Worm (Caenorhabditis elegans): ENCODE results near the gene grl-12.
A peak's percentile ranks its signal among the peaks of the same experiment; 100 is the strongest.

grl-12 gene

DNA sequence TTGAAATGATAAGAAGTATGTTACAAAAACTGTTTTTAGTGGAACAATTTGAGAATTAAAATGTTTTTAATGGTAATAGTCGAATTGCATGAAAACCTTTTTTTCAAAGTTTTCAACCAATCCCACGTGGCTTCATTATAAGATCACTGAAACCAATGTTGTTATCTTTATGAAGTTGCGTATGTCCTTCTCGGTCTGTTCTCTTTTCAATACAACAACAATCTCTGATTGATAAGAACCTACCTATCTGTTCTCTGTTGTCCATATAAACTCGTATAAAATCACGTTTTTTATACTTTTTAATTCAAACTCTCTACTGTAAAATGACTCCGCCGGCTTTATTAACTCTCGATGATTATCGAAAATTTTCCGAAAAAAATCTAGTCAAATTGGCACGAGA, 33.5 kb downstream of the grl-12 start, which contains the start of gene F41E6.5 (continued):
- TF ChIP-seq ama-1 (optimal IDR thresholded peaks at IDR 0.05), result no peak
- no peak for TF ChIP-seq ceh-28 (tag; optimal IDR thresholded peaks at IDR 0.05)
- TF ChIP-seq ceh-82 (tag; optimal IDR thresholded peaks at IDR 0.05), result no peak
- no peak for TF ChIP-seq ceh-62 (tag; optimal IDR thresholded peaks at IDR 0.05)
- TF ChIP-seq nhr-102 (tag; optimal IDR thresholded peaks at IDR 0.05), result no peak
- TF ChIP-seq snpc-4 (tag; optimal IDR thresholded peaks at IDR 0.05), result no peak
- no peak for TF ChIP-seq Y75B8A.6 (GFP tag; IDR thresholded peaks at IDR 0.05)
- peak; percentile 54 for TF ChIP-seq pqm-1 (tag; optimal IDR thresholded peaks at IDR 0.05)
- no peak for TF ChIP-seq mep-1 (tag; optimal IDR thresholded peaks at IDR 0.05)
- TF ChIP-seq snpc-1.2 (GFP tag; IDR thresholded peaks at IDR 0.05), result no peak
- peak; percentile 65 for TF ChIP-seq dmd-6 (GFP tag; IDR thresholded peaks at IDR 0.05)
- no peak for TF ChIP-seq attf-4 (tag; optimal IDR thresholded peaks at IDR 0.05)
- TF ChIP-seq jun-1 (tag; optimal IDR thresholded peaks at IDR 0.05), result no peak
- TF ChIP-seq nhr-25 (tag; optimal IDR thresholded peaks at IDR 0.05; ENCODE audit: borderline replicate concordance, insufficient read depth), result no peak
- TF ChIP-seq set-16 (GFP tag; IDR thresholded peaks at IDR 0.05), result no peak
- TF ChIP-seq vab-7 (GFP tag; IDR thresholded peaks at IDR 0.05), result no peak
- no peak for TF ChIP-seq dpl-1 (GFP tag; optimal IDR thresholded peaks at IDR 0.05)
- TF ChIP-seq daf-16 (GFP tag; optimal IDR thresholded peaks at IDR 0.05), result no peak
- TF ChIP-seq daf-16 (tag; optimal IDR thresholded peaks at IDR 0.05), result peak; percentile 90
- TF ChIP-seq lir-3 (tag; optimal IDR thresholded peaks at IDR 0.05), result no peak
- TF ChIP-seq spr-1 (tag; optimal IDR thresholded peaks at IDR 0.05), result no peak
- TF ChIP-seq hif-1 (tag; optimal IDR thresholded peaks at IDR 0.05), result peak in 1 of 2 experiments; percentile 18
- no peak for TF ChIP-seq daf-19 (GFP tag; conservative IDR thresholded peaks at IDR 0.05)
- peak; percentile 48 for TF ChIP-seq hlh-30 (tag; optimal IDR thresholded peaks at IDR 0.05; ENCODE audit: insufficient read depth)
- TF ChIP-seq T20F7.1 (GFP tag; optimal IDR thresholded peaks at IDR 0.05), result no peak
- no peak for TF ChIP-seq lsy-2 (tag; optimal IDR thresholded peaks at IDR 0.05)
- no peak for TF ChIP-seq aha-1 (tag)
- no peak for TF ChIP-seq daf-8 (GFP tag; IDR thresholded peaks at IDR 0.05)
- TF ChIP-seq nhr-48 (tag; optimal IDR thresholded peaks at IDR 0.05), result no peak
- no peak for TF ChIP-seq tag-97 (GFP tag; IDR thresholded peaks at IDR 0.05)
- TF ChIP-seq pha-4 (GFP tag; IDR thresholded peaks at IDR 0.05), result no peak
- no peak for TF ChIP-seq pha-4 (tag; optimal IDR thresholded peaks at IDR 0.05)

DNA sequence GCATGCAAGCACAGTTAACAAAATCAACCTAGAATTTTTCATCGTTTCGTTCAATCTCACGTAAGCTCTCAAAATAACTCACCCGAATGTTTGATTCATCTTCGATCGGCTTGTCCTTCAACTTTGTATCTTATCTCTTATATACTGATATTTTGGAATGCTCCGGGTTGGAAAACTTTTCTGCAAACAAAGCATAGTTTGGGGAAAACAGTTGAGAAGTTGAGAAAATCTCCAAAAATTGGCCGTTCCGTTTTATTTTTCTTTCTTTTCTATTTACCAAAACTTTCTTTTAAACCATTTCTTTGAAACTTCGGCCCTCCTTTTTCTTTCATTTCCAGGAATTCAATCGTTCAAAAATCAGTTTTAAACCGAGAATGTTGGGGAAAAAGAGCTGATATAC, 34.2 kb downstream of the grl-12 start, which contains the start of gene F41E6.15:
Gene F41E6.15 (minus strand): TSS at position 101 of the 400 bp plus-strand sequence.
- TF ChIP-seq aha-1 (tag) (peak; percentile 4), skn-1 (tag; optimal IDR thresholded peaks at IDR 0.05) (no peak)

- TF ChIP-seq dmd-6 (GFP tag; IDR thresholded peaks at IDR 0.05), result no peak
- TF ChIP-seq unc-130 (GFP tag; optimal IDR thresholded peaks at IDR 0.05), result no peak
- no peak for TF ChIP-seq lim-7 (GFP tag; IDR thresholded peaks at IDR 0.05)
- TF ChIP-seq hlh-30 (tag; optimal IDR thresholded peaks at IDR 0.05; ENCODE audit: insufficient read depth), result no peak
- no peak for TF ChIP-seq dpl-1 (GFP tag; optimal IDR thresholded peaks at IDR 0.05)
- TF ChIP-seq Y75B8A.6 (GFP tag; IDR thresholded peaks at IDR 0.05), result no peak
- no peak for TF ChIP-seq egl-27 (tag; optimal IDR thresholded peaks at IDR 0.05)
- no peak for TF ChIP-seq daf-16 (GFP tag; optimal IDR thresholded peaks at IDR 0.05)
- no peak for TF ChIP-seq daf-16 (tag; optimal IDR thresholded peaks at IDR 0.05)
- TF ChIP-seq ceh-62 (tag; optimal IDR thresholded peaks at IDR 0.05), result no peak
- no peak for TF ChIP-seq aha-1 (tag)
- no peak for TF ChIP-seq dmd-9 (GFP tag; IDR thresholded peaks at IDR 0.05)
- no peak for TF ChIP-seq cey-2 (tag; optimal IDR thresholded peaks at IDR 0.05; ENCODE audit: borderline replicate concordance, insufficient read depth)
- TF ChIP-seq ceh-32 (tag; optimal IDR thresholded peaks at IDR 0.05; ENCODE audit: poor library complexity), result no peak
- TF ChIP-seq mdl-1 (tag; optimal IDR thresholded peaks at IDR 0.05), result no peak
- TF ChIP-seq hmg-1.1 (GFP tag; IDR thresholded peaks at IDR 0.05), result no peak
Observed at ce11 chrV:8601420-8601819, 35.4 kb downstream of the grl-12 start, which contains the start of gene F41E6.8. TSS of gene F41E6.8 (minus strand) at chrV:8601520.
